Worm (Caenorhabditis elegans) whole organism, L4/young adult: ENCODE results near the gene nep-6.
"Not testable (repeated sequence)": the region's sequence is repeated elsewhere in the genome, so short reads cannot be mapped to it uniquely, and the experiment has no call there.

Source experiments
- W03F9.2 ChIP-seq: fragments of 150-350 bp; optimal IDR thresholded peaks from 2 replicates; lab custom pipeline; 2014; ENCODE audit warnings: missing biosample characterization, missing genetic modification characterization
- dao-5 ChIP-seq: sonication (generic microtip); optimal IDR thresholded peaks from 2 replicates; lab custom pipeline; 2016; ENCODE audit warnings: missing genotype, missing genetic modification characterization, moderate library complexity, missing compliant biosample characterization
- him-1 ChIP-seq: sonication (generic microtip); optimal IDR thresholded peaks from 2 replicates; lab custom pipeline; 2016; ENCODE audit warnings: missing genotype, missing genetic modification reagents, missing genetic modification characterization, missing compliant biosample characterization

nep-6 gene

ce11 chrII:3441377-3441776, 24.7 kb downstream of the nep-6 start, which contains the start of gene C16C8.27:
TSS of gene C16C8.27 (plus strand) at chrII:3441677.
- no peak for TF ChIP-seq W03F9.2 (tag; lab: Kevin White, UChicago)
- TF ChIP-seq dao-5, result no peak
- TF ChIP-seq him-1, result no peak

- TF ChIP-seq W03F9.2 (tag; lab: Kevin White, UChicago), result no peak
Observed at ce11 chrII:3443154-3443553, 26.5 kb downstream of the nep-6 start, which contains the start of gene C16C8.22. TSS of gene C16C8.22 (minus strand) at chrII:3443254.

- TF ChIP-seq him-1 (no peak), W03F9.2 (tag; lab: Kevin White, UChicago) (no peak), dao-5 (no peak)
Observed at ce11 chrII:3444280-3444679, 27.7 kb downstream of the nep-6 start, which contains the start of gene C16C8.4. TSS of gene C16C8.4 (minus strand) at chrII:3444380.

- TF ChIP-seq W03F9.2 (tag; lab: Kevin White, UChicago) (no peak), dao-5 (no peak), him-1 (no peak)
Observed at ce11 chrII:3445285-3445806, 28.7 kb downstream of the nep-6 start, which contains the start of the genes C16C8.5 and C16C8.16. TSS of gene C16C8.5 (minus strand) at chrII:3445385. TSS of gene C16C8.16 (plus strand) at chrII:3445756.

- no peak for TF ChIP-seq him-1
- TF ChIP-seq dao-5, result no peak
- TF ChIP-seq W03F9.2 (tag; lab: Kevin White, UChicago), result no peak
Observed at ce11 chrII:3446647-3447046, 30.0 kb downstream of the nep-6 start, which contains the start of the genes C16C8.20 and gldi-6. TSS of gene C16C8.20 (plus strand) at chrII:3446947. TSS of gene gldi-6 (plus strand) at chrII:3446947.

- no peak for TF ChIP-seq him-1
- TF ChIP-seq dao-5, result no peak
- no peak for TF ChIP-seq W03F9.2 (tag; lab: Kevin White, UChicago)
Observed at ce11 chrII:3447906-3448305, 31.3 kb downstream of the nep-6 start, which contains the start of gene C16C8.21. TSS of gene C16C8.21 (plus strand) at chrII:3448206.

ce11 chrII:3448776-3449280, 32.2 kb downstream of the nep-6 start, which contains the start of gene C16C8.25:
TSS of gene C16C8.25 (plus strand) at chrII:3449230.
- TF ChIP-seq W03F9.2 (tag; lab: Kevin White, UChicago), result no peak
- no peak for TF ChIP-seq him-1
- TF ChIP-seq dao-5, result no peak

ce11 chrII:3449514-3449913, 32.9 kb downstream of the nep-6 start, which contains the start of gene C16C8.14:
TSS of gene C16C8.14 (plus strand) at chrII:3449814.
- TF ChIP-seq W03F9.2 (tag; lab: Kevin White, UChicago); dao-5; him-1: not testable (repeated sequence)

ce11 chrII:3452421-3452820, 35.8 kb downstream of the nep-6 start, which contains the start of gene C16C8.12:
TSS of gene C16C8.12 (plus strand) at chrII:3452721.
- TF ChIP-seq him-1 (no peak), W03F9.2 (tag; lab: Kevin White, UChicago) (no peak), dao-5 (no peak)

ce11 chrII:3453521-3453920, 36.9 kb downstream of the nep-6 start, which contains the start of gene C16C8.11:
TSS of gene C16C8.11 (plus strand) at chrII:3453708.
- TF ChIP-seq W03F9.2 (tag; lab: Kevin White, UChicago), result no peak
- no peak for TF ChIP-seq him-1
- no peak for TF ChIP-seq dao-5

ce11 chrII:3458209-3458608, 41.6 kb downstream of the nep-6 start, which contains the start of the genes C16C8.26 and C16C8.19:
TSS of gene C16C8.26 (minus strand) at chrII:3458309.
TSS of gene C16C8.19 (plus strand) at chrII:3458487.
- TF ChIP-seq dao-5 (no peak), him-1 (no peak), W03F9.2 (tag; lab: Kevin White, UChicago) (no peak)

ce11 chrII:3459199-3459598, 42.6 kb downstream of the nep-6 start:
- TF ChIP-seq dao-5, result no peak
- no peak for TF ChIP-seq him-1
- no peak for TF ChIP-seq W03F9.2 (tag; lab: Kevin White, UChicago)

ce11 chrII:3460048-3460447, 43.4 kb downstream of the nep-6 start, which contains the start of gene C16C8.7:
TSS of gene C16C8.7 (minus strand) at chrII:3460148.
- TF ChIP-seq him-1 (no peak), dao-5 (no peak)

ce11 chrII:3461586-3461985, 45.0 kb downstream of the nep-6 start, which contains the start of gene C16C8.8:
TSS of gene C16C8.8 (minus strand) at chrII:3461686.
- TF ChIP-seq dao-5 (no peak), him-1 (no peak), W03F9.2 (tag; lab: Kevin White, UChicago) (no peak)

- TF ChIP-seq him-1 (no peak), W03F9.2 (tag; lab: Kevin White, UChicago) (no peak), dao-5 (no peak)
Observed at ce11 chrII:3463097-3463496, 46.5 kb downstream of the nep-6 start, which contains the start of gene C16C8.9. TSS of gene C16C8.9 (minus strand) at chrII:3463197.
